Worm (Caenorhabditis elegans) whole organism, L3 larva: ENCODE results near the gene Y32G9A.5.

Experiments used
- R02D3.7 ChIP-seq: fragments of 150-350 bp; optimal IDR thresholded peaks from 2 replicates; lab custom pipeline; 2014; ENCODE audit warnings: missing biosample characterization, missing genetic modification characterization
- ZK546.5 ChIP-seq: sonication (generic microtip); optimal IDR thresholded peaks from 2 replicates; lab custom pipeline; 2017; ENCODE audit warnings: missing biosample characterization, missing genetic modification characterization
- aly-2 ChIP-seq: fragments of 150-350 bp; optimal IDR thresholded peaks from 2 replicates; lab custom pipeline; 2014; ENCODE audit warnings: missing biosample characterization, missing genetic modification characterization
- ama-1 ChIP-seq: fragments of 150-350 bp; optimal IDR thresholded peaks from 2 replicates; lab custom pipeline; 2018
- ceh-16 ChIP-seq: sonication (generic microtip); optimal IDR thresholded peaks from 2 replicates; lab custom pipeline; 2017; ENCODE audit warnings: missing biosample characterization, missing genetic modification characterization
- ceh-28 ChIP-seq: fragments of 150-350 bp; optimal IDR thresholded peaks from 2 replicates; lab custom pipeline; 2014; ENCODE audit warnings: missing biosample characterization, missing genetic modification reagents, missing genetic modification characterization
- ceh-9 ChIP-seq: sonication (generic microtip); optimal IDR thresholded peaks from 2 replicates; lab custom pipeline; 2018; ENCODE audit warnings: missing biosample characterization, missing genetic modification characterization
- daf-12 ChIP-seq: fragments of 150-350 bp; optimal IDR thresholded peaks from 2 replicates; lab custom pipeline; 2014; ENCODE audit warnings: missing biosample characterization, missing genetic modification reagents, missing genetic modification characterization
- egl-5 ChIP-seq: fragments of 150-350 bp; optimal IDR thresholded peaks from 2 replicates; lab custom pipeline; 2017; ENCODE audit warnings: missing biosample characterization, missing genetic modification reagents, missing genetic modification characterization, inconsistent platforms
- elt-1 ChIP-seq: fragments of 150-350 bp; optimal IDR thresholded peaks from 2 replicates; lab custom pipeline; 2014; ENCODE audit warnings: missing biosample characterization, missing genetic modification characterization
- elt-2 ChIP-seq: sonication (generic microtip); optimal IDR thresholded peaks from 2 replicates; lab custom pipeline; 2016; ENCODE audit warnings: missing genetic modification reagents, mild to moderate bottlenecking, missing genetic modification characterization, missing compliant biosample characterization
- elt-3 ChIP-seq, 3 experiments: fragments of 150-350 bp in 1 of 3; sonication (generic microtip) in 2 of 3; optimal IDR thresholded peaks; 2 replicates in 2 of 3; 4 replicates in 1 of 3; lab custom pipeline; 2014 to 2017; ENCODE audit warnings: missing biosample characterization in 3 of 3, missing genetic modification characterization in 3 of 3
- eor-1 ChIP-seq, 2 experiments: fragments of 150-350 bp; optimal IDR thresholded peaks; 2 replicates each; lab custom pipeline; 2014 to 2018; ENCODE audit warnings: missing biosample characterization in 2 of 2, missing genetic modification characterization in 2 of 2
- fkh-10 ChIP-seq: sonication (generic microtip); optimal IDR thresholded peaks from 2 replicates; lab custom pipeline; 2017; ENCODE audit warnings: missing biosample characterization, missing genetic modification reagents, missing genetic modification characterization
- fkh-2 ChIP-seq: fragments of 150-350 bp; optimal IDR thresholded peaks from 2 replicates; lab custom pipeline; 2014; ENCODE audit warnings: missing biosample characterization, missing genetic modification reagents, missing genetic modification characterization
- fos-1 ChIP-seq: fragments of 150-350 bp; optimal IDR thresholded peaks from 2 replicates; lab custom pipeline; 2014; ENCODE audit warnings: missing biosample characterization, missing genetic modification characterization
- hmg-11 ChIP-seq: sonication (generic microtip); optimal IDR thresholded peaks from 2 replicates; lab custom pipeline; 2016; ENCODE audit warnings: missing genetic modification characterization, missing compliant biosample characterization
- jun-1 ChIP-seq: fragments of 150-350 bp; optimal IDR thresholded peaks from 2 replicates; lab custom pipeline; 2014; ENCODE audit warnings: missing biosample characterization, missing genetic modification reagents, missing genetic modification characterization
- lin-15B ChIP-seq: fragments of 150-350 bp; optimal IDR thresholded peaks from 2 replicates; lab custom pipeline; 2014; ENCODE audit warnings: missing biosample characterization, missing genetic modification characterization
- lin-39 ChIP-seq: fragments of 150-350 bp; optimal IDR thresholded peaks from 2 replicates; lab custom pipeline; 2018; ENCODE audit warnings: missing biosample characterization, missing genetic modification reagents, missing genetic modification characterization
- lsy-12 ChIP-seq: sonication (generic microtip); optimal IDR thresholded peaks from 2 replicates; lab custom pipeline; 2016; ENCODE audit warnings: mild to moderate bottlenecking, missing genetic modification characterization, missing compliant biosample characterization
- mdl-1 ChIP-seq: fragments of 150-350 bp; optimal IDR thresholded peaks from 2 replicates; lab custom pipeline; 2014; ENCODE audit warnings: missing biosample characterization, missing genetic modification characterization
- mml-1 ChIP-seq: fragments of 150-350 bp; sonication (generic microtip); optimal IDR thresholded peaks from 3 replicates; lab custom pipeline; 2014; ENCODE audit warnings: missing biosample characterization, missing genetic modification characterization
- nfya-1 ChIP-seq: sonication (generic microtip); optimal IDR thresholded peaks from 2 replicates; lab custom pipeline; 2017; ENCODE audit warnings: missing genetic modification characterization, mild to moderate bottlenecking, missing compliant biosample characterization, antibody characterized with exemption, moderate library complexity; ENCODE audit not compliant: insufficient read depth
- nhr-11 ChIP-seq: fragments of 150-350 bp; optimal IDR thresholded peaks from 2 replicates; lab custom pipeline; 2014; ENCODE audit warnings: missing biosample characterization, missing genetic modification characterization
- nhr-12 ChIP-seq: fragments of 150-350 bp; optimal IDR thresholded peaks from 2 replicates; lab custom pipeline; 2014; ENCODE audit warnings: missing biosample characterization, missing genetic modification characterization
- nhr-23 ChIP-seq: fragments of 150-350 bp; optimal IDR thresholded peaks from 2 replicates; lab custom pipeline; 2014; ENCODE audit warnings: missing biosample characterization, missing genetic modification reagents, missing genetic modification characterization
- nhr-237 ChIP-seq: fragments of 150-350 bp; optimal IDR thresholded peaks from 2 replicates; lab custom pipeline; 2014; ENCODE audit warnings: missing biosample characterization, missing genetic modification characterization
- nhr-25 ChIP-seq: sonication (generic microtip); optimal IDR thresholded peaks from 2 replicates; lab custom pipeline; 2017; ENCODE audit warnings: missing biosample characterization, missing genetic modification characterization
- nhr-43 ChIP-seq: sonication (generic microtip); optimal IDR thresholded peaks from 2 replicates; lab custom pipeline; 2016; ENCODE audit warnings: mild to moderate bottlenecking, missing genetic modification characterization, missing compliant biosample characterization; ENCODE audit not compliant: poor library complexity, severe bottlenecking
- nhr-67 ChIP-seq: fragments of 150-350 bp; optimal IDR thresholded peaks from 2 replicates; lab custom pipeline; 2014; ENCODE audit warnings: missing biosample characterization, missing genetic modification characterization
- nhr-76 ChIP-seq: fragments of 150-350 bp; sonication (generic microtip); optimal IDR thresholded peaks from 5 replicates; lab custom pipeline; 2014; ENCODE audit warnings: missing biosample characterization, missing genetic modification characterization
- pqm-1 ChIP-seq: fragments of 150-350 bp; optimal IDR thresholded peaks from 2 replicates; lab custom pipeline; 2017; ENCODE audit warnings: missing biosample characterization, missing genetic modification characterization, inconsistent platforms
- sea-2 ChIP-seq: fragments of 150-350 bp; sonication (generic microtip); optimal IDR thresholded peaks from 4 replicates; lab custom pipeline; 2014; ENCODE audit warnings: missing biosample characterization, missing genetic modification reagents, missing genetic modification characterization
- unc-39 ChIP-seq: sonication (generic microtip); optimal IDR thresholded peaks from 4 replicates; lab custom pipeline; 2017; ENCODE audit warnings: missing biosample characterization, missing genetic modification characterization
- unc-62 ChIP-seq: fragments of 150-350 bp; sonication (generic microtip); optimal IDR thresholded peaks from 4 replicates; lab custom pipeline; 2014; ENCODE audit warnings: missing biosample characterization, missing genetic modification reagents, missing genetic modification characterization
- ztf-4 ChIP-seq: fragments of 150-350 bp; optimal IDR thresholded peaks from 2 replicates; lab custom pipeline; 2014; ENCODE audit warnings: missing biosample characterization, missing genetic modification characterization

Y32G9A.5 gene

DNA sequence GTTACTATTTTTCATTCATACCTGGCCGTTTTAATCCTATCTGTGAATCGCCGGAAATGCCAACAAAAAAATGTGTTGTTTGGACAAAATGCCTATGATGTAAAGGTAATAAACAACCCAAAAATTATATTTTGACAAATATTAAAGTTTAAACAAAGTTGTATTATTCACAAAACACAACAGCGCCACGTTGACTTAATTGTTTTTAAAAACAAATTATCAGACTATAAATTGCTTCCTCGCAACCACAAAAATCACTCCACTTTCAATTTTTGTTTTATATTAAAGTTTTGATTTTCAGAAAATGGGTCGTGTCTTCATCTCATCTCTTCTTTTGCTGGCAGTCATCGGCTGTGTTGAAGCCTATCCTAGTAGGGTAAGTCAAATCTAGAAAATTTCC, at the start of gene Y32G9A.5:
TSS of gene Y32G9A.5 (plus strand) at position 301 of the 400 bp plus-strand sequence.
- TF ChIP-seq aly-2 (tag; lab: Kevin White, UChicago) (no peak), elt-2 (tag; lab: Kevin White, UChicago) (no peak), unc-62 (GFP tag; lab: Kevin White, UChicago) (no peak), ceh-9 (tag; lab: Kevin White, UChicago) (no peak), lin-15B (tag; lab: Kevin White, UChicago) (no peak), nhr-12 (tag; lab: Kevin White, UChicago) (no peak), nhr-25 (tag; lab: Kevin White, UChicago) (no peak), nhr-67 (tag; lab: Kevin White, UChicago) (no peak), egl-5 (tag; lab: Kevin White, UChicago) (no peak), R02D3.7 (tag; lab: Kevin White, UChicago) (no peak), lsy-12 (tag; lab: Kevin White, UChicago) (no peak), ama-1 (no peak), nhr-23 (tag; lab: Kevin White, UChicago) (no peak), fos-1 (tag; lab: Kevin White, UChicago) (no peak), hmg-11 (tag; lab: Kevin White, UChicago) (no peak), nhr-11 (no peak), fkh-10 (GFP tag; lab: Kevin White, UChicago) (no peak), elt-1 (no peak), nhr-237 (tag; lab: Kevin White, UChicago) (no peak)

DNA sequence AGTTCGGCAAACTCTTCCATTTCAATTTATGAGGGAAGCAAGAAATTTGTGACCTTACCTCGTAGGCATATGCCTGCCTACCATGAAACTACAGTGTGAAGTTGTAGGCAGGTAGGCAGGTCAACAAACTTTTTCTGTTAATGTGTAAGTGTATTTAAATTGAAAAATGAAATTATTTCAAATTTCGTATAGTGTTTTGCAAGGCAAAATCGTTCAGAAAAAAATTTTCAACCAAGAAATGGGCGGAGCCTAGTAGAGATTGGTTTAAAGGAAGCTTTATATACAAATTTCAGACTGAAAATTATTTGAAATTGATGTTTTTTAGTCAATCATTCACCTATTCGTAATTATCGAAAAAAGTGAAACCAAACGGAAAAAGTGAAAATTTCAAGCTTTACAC, 49.6 kb upstream of the Y32G9A.5 start:
- TF ChIP-seq ZK546.5 (tag; lab: Kevin White, UChicago) (no peak), unc-39 (no peak), fkh-2 (tag; lab: Kevin White, UChicago) (no peak), nhr-43 (tag; lab: Kevin White, UChicago) (no peak), ama-1 (no peak), lsy-12 (tag; lab: Kevin White, UChicago) (no peak), hmg-11 (tag; lab: Kevin White, UChicago) (no peak), nhr-237 (tag; lab: Kevin White, UChicago) (no peak), unc-62 (GFP tag; lab: Kevin White, UChicago) (no peak), mml-1 (no peak), nhr-67 (tag; lab: Kevin White, UChicago) (no peak), elt-3 (tag; optimal IDR thresholded peaks at IDR 0.05; lab: Kevin White, UChicago) (no peak), nfya-1 (no peak), lin-39 (tag; lab: Kevin White, UChicago) (no peak), elt-2 (tag; lab: Kevin White, UChicago) (no peak), mdl-1 (tag; lab: Kevin White, UChicago) (no peak), nhr-12 (tag; lab: Kevin White, UChicago) (no peak), nhr-11 (no peak), jun-1 (tag; lab: Kevin White, UChicago) (no peak), pqm-1 (tag; lab: Kevin White, UChicago) (no peak)

DNA sequence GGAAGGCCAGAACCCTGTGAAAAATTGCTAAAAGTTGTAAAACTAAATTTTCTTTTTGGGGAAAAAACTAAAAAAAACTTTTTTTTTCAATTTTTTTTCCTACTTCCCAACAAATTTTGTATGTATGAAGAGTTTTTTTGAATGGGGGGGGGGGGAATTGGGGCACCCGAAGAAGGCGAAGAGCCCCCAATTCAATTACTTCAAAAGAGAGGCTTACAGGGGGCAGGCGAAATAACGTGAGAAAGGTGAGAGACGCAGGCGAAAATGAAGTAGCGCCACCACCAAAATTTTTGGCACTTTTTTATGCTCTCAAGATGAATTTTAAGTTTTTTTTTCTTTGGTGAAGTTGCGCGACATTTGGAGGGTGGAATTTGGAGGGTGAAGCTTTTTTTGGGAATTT, 44.5 kb upstream of the Y32G9A.5 start:
- TF ChIP-seq lin-39 (tag; lab: Kevin White, UChicago), result no peak
- no peak for TF ChIP-seq nhr-67 (tag; lab: Kevin White, UChicago)
- no peak for TF ChIP-seq nhr-43 (tag; lab: Kevin White, UChicago)
- no peak for TF ChIP-seq nhr-76 (tag; lab: Kevin White, UChicago)
- no peak for TF ChIP-seq ceh-28 (tag; lab: Kevin White, UChicago)
- TF ChIP-seq, all 47 proteins: peak for 0

DNA sequence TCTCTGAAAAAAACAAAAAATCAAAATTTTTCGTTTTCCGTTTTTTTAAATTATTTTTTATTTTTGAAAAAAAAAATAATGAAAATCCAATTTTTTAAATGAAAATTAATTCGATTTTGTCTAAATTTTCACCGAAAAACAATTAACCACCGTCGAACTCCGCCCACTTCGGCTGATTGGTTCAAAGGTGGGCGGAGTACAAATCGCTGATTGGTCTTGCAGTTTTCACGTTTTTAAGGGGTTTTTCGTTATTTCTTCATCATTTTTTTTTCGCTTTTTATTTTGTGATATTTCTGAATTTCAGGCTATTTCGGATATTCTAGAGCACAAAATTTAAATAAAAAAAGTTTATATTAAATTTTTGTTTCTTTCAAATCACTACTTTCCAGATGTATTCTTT, 42.5 kb upstream of the Y32G9A.5 start:
- TF ChIP-seq hmg-11 (tag; lab: Kevin White, UChicago) (no peak), lsy-12 (tag; lab: Kevin White, UChicago) (no peak), nfya-1 (peak; percentile 99), aly-2 (tag; lab: Kevin White, UChicago) (no peak), nhr-25 (tag; lab: Kevin White, UChicago) (no peak), nhr-12 (tag; lab: Kevin White, UChicago) (no peak)
- TF ChIP-seq, all 47 proteins: peak for 1

DNA sequence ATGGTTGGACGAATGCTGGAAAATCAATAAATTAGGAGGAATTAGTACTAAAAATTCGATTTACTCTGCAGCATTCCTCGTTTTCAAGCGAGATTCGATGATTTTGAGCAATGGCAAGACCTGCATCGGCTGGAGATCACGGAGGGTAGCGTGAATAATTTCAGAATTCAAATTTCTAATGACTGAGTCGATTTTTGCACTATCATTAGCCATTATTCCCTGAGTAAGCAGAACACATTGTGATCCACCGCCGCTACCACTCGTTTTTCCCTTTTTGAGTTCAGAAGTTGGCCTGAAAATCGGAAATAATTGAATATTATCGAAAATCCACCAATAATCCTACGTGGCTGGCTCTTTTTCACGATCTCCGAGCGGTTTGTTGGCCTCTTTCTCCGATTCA, 39.4 kb upstream of the Y32G9A.5 start:
- no peak for TF ChIP-seq eor-1 (tag; optimal IDR thresholded peaks at IDR 0.05; lab: Kevin White, UChicago)
- no peak for TF ChIP-seq ceh-9 (tag; lab: Kevin White, UChicago)
- TF ChIP-seq ceh-16 (tag; lab: Kevin White, UChicago), result no peak
- no peak for TF ChIP-seq ztf-4 (tag; lab: Kevin White, UChicago)
- TF ChIP-seq sea-2, result no peak
- TF ChIP-seq unc-62 (GFP tag; lab: Kevin White, UChicago), result no peak
- TF ChIP-seq nhr-237 (tag; lab: Kevin White, UChicago), result no peak
- no peak for TF ChIP-seq daf-12 (tag; lab: Kevin White, UChicago)
